Fruit fly (Drosophila melanogaster): ENCODE measurements around the gene Lip4.
A peak's percentile ranks its signal among the peaks of the same experiment; 100 is the strongest.

Lip4 gene

DNA sequence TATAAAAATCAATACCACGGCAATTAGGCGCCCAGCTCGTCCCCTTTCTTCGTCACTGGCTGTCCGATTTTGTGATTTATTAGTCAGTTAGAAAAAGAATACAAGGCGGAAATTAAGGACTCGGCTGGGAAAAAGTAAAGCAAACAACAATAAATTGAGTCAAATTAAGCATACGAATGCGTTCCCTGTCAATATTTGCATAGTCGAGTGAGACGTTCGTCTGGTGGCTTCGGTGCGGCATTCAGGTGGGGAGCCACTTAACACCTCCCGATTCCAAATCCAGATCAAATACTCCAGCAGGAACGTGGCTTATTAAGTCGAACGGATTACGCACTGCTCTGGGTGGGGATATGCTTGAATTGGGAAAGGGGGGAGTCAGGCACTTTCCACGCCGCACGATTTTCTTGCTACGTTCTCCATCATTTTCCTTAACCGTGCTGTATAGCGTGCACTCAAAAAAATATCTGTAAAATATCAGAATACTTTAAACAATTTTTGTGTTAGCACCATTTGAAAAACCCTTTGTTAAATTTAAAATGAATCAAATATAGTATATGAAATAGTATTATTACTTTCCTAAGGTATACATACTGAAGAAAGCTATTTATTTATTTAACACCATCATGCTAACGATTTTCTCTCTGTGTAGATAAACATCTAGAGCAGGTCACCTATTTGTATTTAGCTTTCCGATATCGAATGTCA is 15.8 kb downstream of the Lip4 start (continued):
- TF ChIP-seq CG17186 (GFP tag; optimal IDR thresholded peaks at IDR 0.05) (no peak), CG7556 (GFP tag; optimal IDR thresholded peaks at IDR 0.05) (peak; percentile 50), CG42726 (GFP tag; IDR thresholded peaks at IDR 0.05; ENCODE audit: partially characterized antibody) (no peak), CG17912 (GFP tag; optimal IDR thresholded peaks at IDR 0.05) (no peak), grau (tag; optimal IDR thresholded peaks at IDR 0.05) (peak; percentile 57), Dbx (GFP tag; IDR thresholded peaks at IDR 0.05) (no peak), CG7357 (GFP tag; IDR thresholded peaks at IDR 0.05) (no peak), CG3726 (GFP tag; IDR thresholded peaks at IDR 0.05) (no peak), croc (GFP tag; conservative IDR thresholded peaks at IDR 0.05) (peak; percentile 57), Nf-YB (GFP tag; optimal IDR thresholded peaks at IDR 0.05) (peak; percentile 1), NfI (GFP tag; optimal IDR thresholded peaks at IDR 0.05) (no peak), kay (GFP tag; optimal IDR thresholded peaks at IDR 0.05) (no peak), D19A (tag; optimal IDR thresholded peaks at IDR 0.05) (peak; percentile 44), CG2889 (GFP tag; IDR thresholded peaks at IDR 0.05) (no peak), CG15696 (tag; optimal IDR thresholded peaks at IDR 0.05) (peak; percentile 40), gcm (GFP tag; optimal IDR thresholded peaks at IDR 0.05) (peak; percentile 77), CG43689 (GFP tag; IDR thresholded peaks at IDR 0.05) (no peak), gem (tag; optimal IDR thresholded peaks at IDR 0.05) (peak; percentile 83), ash1 (GFP tag; optimal IDR thresholded peaks at IDR 0.05) (no peak), Aef1 (GFP tag; IDR thresholded peaks at IDR 0.05) (no peak), fu2 (GFP tag; optimal IDR thresholded peaks at IDR 0.05) (no peak), CG4617 (GFP tag; optimal IDR thresholded peaks at IDR 0.05; ENCODE audit: borderline replicate concordance) (no peak), CG10462 (GFP tag; optimal IDR thresholded peaks at IDR 0.05) (no peak), exex (tag; optimal IDR thresholded peaks at IDR 0.05) (no peak), CG31224 (GFP tag; IDR thresholded peaks at IDR 0.05) (no peak), chinmo (GFP tag; IDR thresholded peaks at IDR 0.05; ENCODE audit: partially characterized antibody) (no peak), Hsf (GFP tag; optimal IDR thresholded peaks at IDR 0.05) (no peak), CG2120 (GFP tag; optimal IDR thresholded peaks at IDR 0.05) (no peak), da (GFP tag; optimal IDR thresholded peaks at IDR 0.05) (no peak), CG12299 (tag; optimal IDR thresholded peaks at IDR 0.05) (no peak), sim (GFP tag; IDR thresholded peaks at IDR 0.05) (no peak), cg (GFP tag; optimal IDR thresholded peaks at IDR 0.05) (no peak), CG2202 (tag; optimal IDR thresholded peaks at IDR 0.05) (no peak), Hmx (GFP tag; optimal IDR thresholded peaks at IDR 0.05) (no peak), Optix (GFP tag; IDR thresholded peaks at IDR 0.05) (no peak), hth (optimal IDR thresholded peaks at IDR 0.05) (no peak), CG6689 (GFP tag; IDR thresholded peaks at IDR 0.05) (peak; percentile 70), CG6765 (GFP tag; optimal IDR thresholded peaks at IDR 0.05) (no peak), Myb (GFP tag; optimal IDR thresholded peaks at IDR 0.05) (no peak), tin (GFP tag; optimal IDR thresholded peaks at IDR 0.05) (peak; percentile 48), CG10147 (GFP tag; optimal IDR thresholded peaks at IDR 0.05) (no peak), CG12155 (GFP tag; optimal IDR thresholded peaks at IDR 0.05) (peak; percentile 19), CG10209 (GFP tag; optimal IDR thresholded peaks at IDR 0.05) (peak; percentile 24), CG9609 (GFP tag; optimal IDR thresholded peaks at IDR 0.05) (no peak), run (tag; optimal IDR thresholded peaks at IDR 0.05) (no peak), CG10274 (GFP tag; optimal IDR thresholded peaks at IDR 0.05) (no peak), CTCF (GFP tag; optimal IDR thresholded peaks at IDR 0.05) (no peak), CG5245 (GFP tag; optimal IDR thresholded peaks at IDR 0.05) (no peak), sisA (GFP tag; IDR thresholded peaks at IDR 0.05) (0 out of 2 replicates have a peak, but pooled peaks have one; percentile 6), hbn (GFP tag; IDR thresholded peaks at IDR 0.05; ENCODE audit: partially characterized antibody) (no peak), stwl (tag; optimal IDR thresholded peaks at IDR 0.05) (peak; percentile 9)
